Fruit fly (Drosophila melanogaster): ENCODE results near the gene CG10343.
A peak's percentile ranks its signal among the peaks of the same experiment; 100 is the strongest.

- no peak for TF ChIP-seq CG31627 (GFP tag; optimal IDR thresholded peaks at IDR 0.05)
- no peak for TF ChIP-seq CG6163 (GFP tag; IDR thresholded peaks at IDR 0.05)
- TF ChIP-seq eg (GFP tag; IDR thresholded peaks at IDR 0.05): peak; percentile 22; the same call in 1 of the 3 replicates
- TF ChIP-seq Ets21C (GFP tag; optimal IDR thresholded peaks at IDR 0.05): no peak
- no peak for TF ChIP-seq Gug (GFP tag; IDR thresholded peaks at IDR 0.05)
- no peak for TF ChIP-seq lz (GFP tag; optimal IDR thresholded peaks at IDR 0.05)
These were observed 46.5 kb upstream of the CG10343 start for dm6 chr2L:18656691-18657237.
